Worm (Caenorhabditis elegans) whole organism, midembryonic: ENCODE measurements around the gene AH9.6.

ENCODE experiments used
- T22C8.4 ChIP-seq: fragments of 200-800 bp; sonication (Bioruptor generic); IDR thresholded peaks from 2 replicates; pipeline ENCODE4 v1.3.6; 2022; ENCODE audit warnings: missing genetic modification characterization, missing compliant biosample characterization
- cog-1 ChIP-seq: sonication (generic microtip); optimal IDR thresholded peaks from 2 replicates; lab custom pipeline; 2016; ENCODE audit warnings: missing genetic modification characterization, missing compliant biosample characterization
- flt-1 ChIP-seq: fragments of 200-800 bp; sonication (Bioruptor generic); IDR thresholded peaks from 2 replicates; pipeline ENCODE4 v1.3.6; 2022; ENCODE audit warnings: missing genetic modification characterization, missing compliant biosample characterization
- klf-2 ChIP-seq: fragments of 200-800 bp; sonication (Bioruptor generic); conservative IDR thresholded peaks from 2 replicates; pipeline ENCODE4 v1.3.6; 2022; ENCODE audit warnings: missing genetic modification reagents, missing genetic modification characterization, missing compliant biosample characterization
- med-1 ChIP-seq: sonication (generic microtip); optimal IDR thresholded peaks from 2 replicates; lab custom pipeline; 2017; ENCODE audit warnings: missing genetic modification characterization, mild to moderate bottlenecking, missing compliant biosample characterization, antibody characterized with exemption, missing genetic modification reagents; ENCODE audit not compliant: insufficient read depth
- ref-1 ChIP-seq: fragments of 200-800 bp; sonication (Bioruptor generic); conservative IDR thresholded peaks from 2 replicates; pipeline ENCODE4 v1.3.6; 2022; ENCODE audit warnings: missing genetic modification reagents, missing genetic modification characterization, missing compliant biosample characterization
- tab-1 ChIP-seq: fragments of 200-800 bp; sonication (Bioruptor generic); IDR thresholded peaks from 2 replicates; pipeline ENCODE4 v1.3.6; 2022; ENCODE audit warnings: missing genetic modification characterization, missing compliant biosample characterization
- ztf-23 ChIP-seq: fragments of 200-800 bp; sonication (Bioruptor generic); IDR thresholded peaks from 2 replicates; pipeline ENCODE4 v1.3.6; 2022; ENCODE audit warnings: missing genetic modification reagents, missing genetic modification characterization, missing compliant biosample characterization
- ztf-29 ChIP-seq: fragments of 200-800 bp; sonication (Bioruptor generic); IDR thresholded peaks from 2 replicates; pipeline ENCODE4 v1.3.6; 2022; ENCODE audit warnings: missing genetic modification reagents, missing genetic modification characterization, missing compliant biosample characterization

Gene AH9.6

ce11 chrX:2261003-2261402 is 6.9 kb downstream of the AH9.6 start, which contains the start of gene AH9.3:
AH9.3 (minus strand) TSS chrX:2261103.
- TF ChIP-seq med-1 (GFP tag; lab: Kevin White, UChicago) (no peak), klf-2 (GFP tag; lab: Robert Waterston, UW) (no peak), ztf-29 (GFP tag; lab: Robert Waterston, UW) (no peak), T22C8.4 (GFP tag; lab: Robert Waterston, UW) (no peak), ztf-23 (GFP tag; lab: Robert Waterston, UW) (no peak), ref-1 (GFP tag; lab: Robert Waterston, UW) (no peak), tab-1 (GFP tag; lab: Robert Waterston, UW) (no peak), flt-1 (no peak), cog-1 (tag; lab: Kevin White, UChicago) (no peak)

- no peak for TF ChIP-seq klf-2 (GFP tag; lab: Robert Waterston, UW)
- no peak for TF ChIP-seq ztf-23 (GFP tag; lab: Robert Waterston, UW)
- no peak for TF ChIP-seq T22C8.4 (GFP tag; lab: Robert Waterston, UW)
- no peak for TF ChIP-seq med-1 (GFP tag; lab: Kevin White, UChicago)
- TF ChIP-seq flt-1: no peak
- TF ChIP-seq ztf-29 (GFP tag; lab: Robert Waterston, UW): no peak
- TF ChIP-seq ref-1 (GFP tag; lab: Robert Waterston, UW): no peak
- no peak for TF ChIP-seq cog-1 (tag; lab: Kevin White, UChicago)
- no peak for TF ChIP-seq tab-1 (GFP tag; lab: Robert Waterston, UW)
Measured at ce11 chrX:2258404-2258803, 9.5 kb downstream of the AH9.6 start.

ce11 chrX:2258001-2258400 is 9.9 kb downstream of the AH9.6 start, which contains the start of gene crn-4:
crn-4 (minus strand) TSS chrX:2258101.
- TF ChIP-seq tab-1 (GFP tag; lab: Robert Waterston, UW) (no peak), med-1 (GFP tag; lab: Kevin White, UChicago) (no peak), ztf-23 (GFP tag; lab: Robert Waterston, UW) (no peak), T22C8.4 (GFP tag; lab: Robert Waterston, UW) (no peak)

ce11 chrX:2246908-2247307 is 21.0 kb downstream of the AH9.6 start, which contains the start of gene AH9.1:
AH9.1 (minus strand) TSS chrX:2247008.
- TF ChIP-seq ztf-29 (GFP tag; lab: Robert Waterston, UW): no peak
- TF ChIP-seq ztf-23 (GFP tag; lab: Robert Waterston, UW): no peak
- TF ChIP-seq klf-2 (GFP tag; lab: Robert Waterston, UW): no peak
- TF ChIP-seq tab-1 (GFP tag; lab: Robert Waterston, UW): no peak
- TF ChIP-seq T22C8.4 (GFP tag; lab: Robert Waterston, UW): no peak
- no peak for TF ChIP-seq cog-1 (tag; lab: Kevin White, UChicago)
- TF ChIP-seq ref-1 (GFP tag; lab: Robert Waterston, UW): no peak
- TF ChIP-seq med-1 (GFP tag; lab: Kevin White, UChicago): no peak
- no peak for TF ChIP-seq flt-1

ce11 chrX:2242568-2243185 is 25.3 kb downstream of the AH9.6 start, which contains the start of gene rpl-11.2:
rpl-11.2 (minus strand) TSS chrX:2242618.
- TF ChIP-seq flt-1 (peak; percentile 49; the same call in 1 of the 2 replicates), tab-1 (GFP tag; lab: Robert Waterston, UW) (no peak), T22C8.4 (GFP tag; lab: Robert Waterston, UW) (peak; percentile 59), ztf-29 (GFP tag; lab: Robert Waterston, UW) (no peak), cog-1 (tag; lab: Kevin White, UChicago) (peak; percentile 82), ztf-23 (GFP tag; lab: Robert Waterston, UW) (peak; percentile 69; the same call in 1 of the 2 replicates), ref-1 (GFP tag; lab: Robert Waterston, UW) (no peak), med-1 (GFP tag; lab: Kevin White, UChicago) (no peak), klf-2 (GFP tag; lab: Robert Waterston, UW) (no peak)

- TF ChIP-seq flt-1 (no peak), T22C8.4 (GFP tag; lab: Robert Waterston, UW) (no peak), klf-2 (GFP tag; lab: Robert Waterston, UW) (no peak), ztf-23 (GFP tag; lab: Robert Waterston, UW) (no peak), med-1 (GFP tag; lab: Kevin White, UChicago) (no peak), cog-1 (tag; lab: Kevin White, UChicago) (no peak), ztf-29 (GFP tag; lab: Robert Waterston, UW) (no peak), tab-1 (GFP tag; lab: Robert Waterston, UW) (no peak), ref-1 (GFP tag; lab: Robert Waterston, UW) (no peak)
Measured at ce11 chrX:2241147-2241798, 26.7 kb downstream of the AH9.6 start.

- TF ChIP-seq T22C8.4 (GFP tag; lab: Robert Waterston, UW) (peak; percentile 85), ztf-23 (GFP tag; lab: Robert Waterston, UW) (0 out of 2 replicates have a peak, but pooled peaks have one; percentile 15), cog-1 (tag; lab: Kevin White, UChicago) (peak; percentile 62), ref-1 (GFP tag; lab: Robert Waterston, UW) (no peak)
Measured at ce11 chrX:2237438-2237961, 30.4 kb downstream of the AH9.6 start, which contains the start of gene vha-15. vha-15 (plus strand) TSS chrX:2237911.

- TF ChIP-seq cog-1 (tag; lab: Kevin White, UChicago): no peak
- TF ChIP-seq klf-2 (GFP tag; lab: Robert Waterston, UW): no peak
- no peak for TF ChIP-seq ztf-29 (GFP tag; lab: Robert Waterston, UW)
- no peak for TF ChIP-seq flt-1
- TF ChIP-seq ref-1 (GFP tag; lab: Robert Waterston, UW): no peak
- TF ChIP-seq ztf-23 (GFP tag; lab: Robert Waterston, UW): no peak
- no peak for TF ChIP-seq tab-1 (GFP tag; lab: Robert Waterston, UW)
- TF ChIP-seq med-1 (GFP tag; lab: Kevin White, UChicago): no peak
- TF ChIP-seq T22C8.4 (GFP tag; lab: Robert Waterston, UW): no peak
Measured at ce11 chrX:2233929-2234328, 34.0 kb downstream of the AH9.6 start, which contains the start of gene T14F9.2. T14F9.2 (plus strand) TSS chrX:2234324.
